Worm (Caenorhabditis elegans): ENCODE data around the gene lipl-1.

Gene lipl-1

DNA sequence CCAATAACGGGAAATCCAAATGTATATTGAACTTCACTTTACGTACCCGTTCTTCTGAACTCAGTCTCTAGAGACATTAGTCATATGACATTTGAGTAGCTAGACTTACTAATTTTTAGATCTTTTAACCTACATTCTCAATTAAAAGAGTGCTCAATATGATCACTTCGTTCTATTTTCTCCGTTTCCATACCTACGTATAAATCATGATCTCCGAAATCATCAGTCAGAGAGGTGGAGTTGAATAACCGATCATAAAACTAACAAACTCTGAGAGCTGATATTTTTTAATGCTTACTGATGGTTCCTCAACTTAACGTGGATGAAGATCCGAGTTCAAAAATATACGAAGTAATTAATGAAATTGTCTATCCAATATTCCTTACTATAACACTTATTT lies 44.3 kb downstream of the lipl-1 start, which contains the start of gene srd-35:
Gene srd-35 (plus strand): TSS at position 301 of the 400 bp plus-strand sequence.
- TF ChIP-seq ceh-8 (GFP tag; optimal IDR thresholded peaks at IDR 0.05) (peak; percentile 23), unc-86 (tag; optimal IDR thresholded peaks at IDR 0.05) (no peak)

DNA sequence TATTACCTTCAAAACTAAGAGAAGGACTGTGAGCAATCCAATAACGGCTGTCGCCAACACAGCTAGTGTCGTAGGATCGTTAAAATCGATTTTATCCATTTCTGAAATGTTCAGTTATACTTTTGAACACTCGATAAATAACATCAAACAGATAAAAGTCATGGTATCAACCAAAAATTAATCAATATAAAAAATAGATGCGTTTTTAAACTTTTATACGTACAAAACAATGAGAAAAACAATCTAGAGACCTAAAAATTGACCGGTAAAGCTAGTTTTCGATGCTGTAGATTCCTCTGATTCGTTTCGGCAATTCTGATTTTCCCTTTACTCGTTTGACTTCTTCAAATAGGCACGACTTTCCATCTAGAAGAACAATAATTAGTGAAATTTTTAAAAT lies 47.3 kb downstream of the lipl-1 start, which contains the start of gene R186.3:
Gene R186.3 (minus strand): TSS at position 101 of the 400 bp plus-strand sequence.
- TF ChIP-seq pax-3 (tag; optimal IDR thresholded peaks at IDR 0.05) = no peak
- no peak for TF ChIP-seq ets-5 (GFP tag; IDR thresholded peaks at IDR 0.05)
- no peak for TF ChIP-seq zag-1 (tag; optimal IDR thresholded peaks at IDR 0.05)
- TF ChIP-seq unc-30 (tag; optimal IDR thresholded peaks at IDR 0.05) = no peak
- TF ChIP-seq blmp-1 (tag; optimal IDR thresholded peaks at IDR 0.05) = no peak
- TF ChIP-seq ceh-8 (GFP tag; optimal IDR thresholded peaks at IDR 0.05) = no peak
- no peak for TF ChIP-seq nhr-19 (GFP tag; conservative IDR thresholded peaks at IDR 0.05)
- TF ChIP-seq nhr-47 (tag; optimal IDR thresholded peaks at IDR 0.05) = no peak
- TF ChIP-seq nhr-28 (tag; optimal IDR thresholded peaks at IDR 0.05) = no peak
- no peak for TF ChIP-seq mep-1 (tag; optimal IDR thresholded peaks at IDR 0.05)
- TF ChIP-seq dsc-1 (tag; optimal IDR thresholded peaks at IDR 0.05) = no peak
- TF ChIP-seq fos-1 (tag; optimal IDR thresholded peaks at IDR 0.05) = no peak

ce11 chrV:12967925-12968327 lies 48.1 kb downstream of the lipl-1 start, which contains the start of gene R186.8:
Gene R186.8, minus strand, starts transcription at chrV:12967982.
- TF ChIP-seq snu-23 (GFP tag; optimal IDR thresholded peaks at IDR 0.05) (peak; percentile 82), nhr-71 (tag; optimal IDR thresholded peaks at IDR 0.05) (peak; percentile 85), lsy-2 (tag; optimal IDR thresholded peaks at IDR 0.05) (peak; percentile 72 to 91), fkh-10 (GFP tag; optimal IDR thresholded peaks at IDR 0.05) (peak; percentile 24), unc-86 (tag; optimal IDR thresholded peaks at IDR 0.05) (peak; percentile 5), dpl-1 (GFP tag; optimal IDR thresholded peaks at IDR 0.05) (peak; percentile 8 to 69 (median 58)), mdl-1 (tag; optimal IDR thresholded peaks at IDR 0.05) (peak in 1 of 2 experiments; percentile 24), rnt-1 (tag; optimal IDR thresholded peaks at IDR 0.05) (peak; percentile 49), F16B12.6 (tag; optimal IDR thresholded peaks at IDR 0.05) (peak; percentile 78), efl-1 (optimal IDR thresholded peaks at IDR 0.05) (peak; percentile 53 to 62), efl-1 (GFP tag; optimal IDR thresholded peaks at IDR 0.05 in 1 of 2) (peak; percentile 42 to 95), unc-130 (tag; optimal IDR thresholded peaks at IDR 0.05) (peak; percentile 17), nhr-47 (tag; optimal IDR thresholded peaks at IDR 0.05) (peak; percentile 78), nhr-85 (tag) (peak; percentile 90), irx-1 (tag; optimal IDR thresholded peaks at IDR 0.05) (peak; percentile 48), dsc-1 (tag; optimal IDR thresholded peaks at IDR 0.05) (peak; percentile 37), ceh-82 (tag; optimal IDR thresholded peaks at IDR 0.05) (peak in 1 of 3 experiments; percentile 51), swsn-7 (tag; optimal IDR thresholded peaks at IDR 0.05) (peak; percentile 67), lin-35 (GFP tag; optimal IDR thresholded peaks at IDR 0.05) (peak; percentile 54 to 55), nhr-90 (tag; optimal IDR thresholded peaks at IDR 0.05; ENCODE audit: poor library complexity) (peak; percentile 71), lin-14 (GFP tag; optimal IDR thresholded peaks at IDR 0.05) (peak; percentile 80), elt-3 (tag; optimal IDR thresholded peaks at IDR 0.05) (peak in 1 of 6 experiments; percentile 28), mep-1 (tag; optimal IDR thresholded peaks at IDR 0.05) (peak; percentile 49), egl-13 (tag; optimal IDR thresholded peaks at IDR 0.05) (peak; percentile 16), nhr-19 (GFP tag; conservative IDR thresholded peaks at IDR 0.05) (peak; percentile 85), fkh-8 (tag; optimal IDR thresholded peaks at IDR 0.05) (peak; percentile 71), blmp-1 (tag; optimal IDR thresholded peaks at IDR 0.05) (peak; percentile 7), zip-4 (GFP tag; optimal IDR thresholded peaks at IDR 0.05) (peak; percentile 20), ztf-4 (tag; optimal IDR thresholded peaks at IDR 0.05) (peak; percentile 13), lin-15B (tag; optimal IDR thresholded peaks at IDR 0.05) (peak; percentile 62), tbx-2 (tag; optimal IDR thresholded peaks at IDR 0.05) (peak; percentile 70), C16A3.4 (tag; optimal IDR thresholded peaks at IDR 0.05) (peak; percentile 33), pax-3 (tag; optimal IDR thresholded peaks at IDR 0.05) (peak; percentile 78), nhr-20 (tag; optimal IDR thresholded peaks at IDR 0.05) (peak; percentile 78), xbp-1 (tag; optimal IDR thresholded peaks at IDR 0.05) (peak; percentile 76), isw-1 (GFP tag; IDR thresholded peaks at IDR 0.05) (peak; percentile 71), vab-15 (tag; optimal IDR thresholded peaks at IDR 0.05) (peak; percentile 75), ceh-88 (GFP tag; IDR thresholded peaks at IDR 0.05) (peak; percentile 78), mab-9 (GFP tag; IDR thresholded peaks at IDR 0.05) (0 out of 2 replicates have a peak, but pooled peaks have one; percentile 9), elt-2 (tag; optimal IDR thresholded peaks at IDR 0.05) (peak; percentile 10)

All from whole organism, L1 larva.